Fruit fly (Drosophila melanogaster): ENCODE results near the gene wor.

The wor gene

DNA sequence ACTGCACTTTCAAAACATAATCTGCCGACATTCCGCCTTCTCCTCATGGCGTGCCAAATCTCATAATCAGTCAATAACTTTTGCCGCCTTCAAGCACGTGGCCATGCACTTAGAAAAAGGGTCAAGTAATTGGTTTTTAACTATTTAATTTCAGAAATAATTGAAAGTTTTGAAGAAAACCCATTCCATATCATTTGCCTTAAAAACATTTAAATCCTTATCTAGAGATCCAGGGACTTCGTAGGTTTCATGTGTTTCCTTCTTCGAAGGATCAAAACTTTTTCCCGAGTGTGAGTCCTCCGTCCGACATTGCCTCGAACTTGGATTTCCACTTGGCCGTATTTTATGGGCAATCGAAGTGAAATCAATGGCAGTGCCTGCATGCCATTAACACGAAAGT lies 33.5 kb upstream of the wor start:
- TF ChIP-seq HLH106 (tag; optimal IDR thresholded peaks at IDR 0.05) (peak; percentile 55), fru (GFP tag; optimal IDR thresholded peaks at IDR 0.05) (peak; percentile 46), Hr78 (GFP tag; optimal IDR thresholded peaks at IDR 0.05) (no peak), Myc (optimal IDR thresholded peaks at IDR 0.05) (no peak), usp (GFP tag; optimal IDR thresholded peaks at IDR 0.05) (no peak), psq (GFP tag; optimal IDR thresholded peaks at IDR 0.05) (peak; percentile 20), Dif (GFP tag; optimal IDR thresholded peaks at IDR 0.05; ENCODE audit: partially characterized antibody) (no peak), dl (GFP tag; optimal IDR thresholded peaks at IDR 0.05; ENCODE audit: insufficient read depth in 1 of 2, partially characterized antibody in 2 of 2) (no peak), Hnf4 (GFP tag; optimal IDR thresholded peaks at IDR 0.05) (peak; percentile 26), Abd-B (GFP tag; optimal IDR thresholded peaks at IDR 0.05) (no peak), dmrt93B (GFP tag; optimal IDR thresholded peaks at IDR 0.05) (no peak), Hr83 (GFP tag; optimal IDR thresholded peaks at IDR 0.05; ENCODE audit: poor library complexity, severe bottlenecking) (no peak), br (GFP tag; optimal IDR thresholded peaks at IDR 0.05) (peak; percentile 36), sv (GFP tag; optimal IDR thresholded peaks at IDR 0.05) (no peak), tai (GFP tag; optimal IDR thresholded peaks at IDR 0.05) (no peak), OdsH (GFP tag; optimal IDR thresholded peaks at IDR 0.05) (peak; percentile 40), foxo (GFP tag; optimal IDR thresholded peaks at IDR 0.05) (peak in 1 of 2 experiments; percentile 54), ey (GFP tag; optimal IDR thresholded peaks at IDR 0.05) (peak; percentile 18), h (GFP tag; optimal IDR thresholded peaks at IDR 0.05) (peak; percentile 56), woc (GFP tag; optimal IDR thresholded peaks at IDR 0.05) (no peak), rgr (GFP tag; optimal IDR thresholded peaks at IDR 0.05) (peak; percentile 49), Sp1 (GFP tag; optimal IDR thresholded peaks at IDR 0.05) (peak; percentile 26), jim (GFP tag; optimal IDR thresholded peaks at IDR 0.05) (no peak), CG9705 (GFP tag; optimal IDR thresholded peaks at IDR 0.05) (no peak), Mio (GFP tag; optimal IDR thresholded peaks at IDR 0.05) (no peak)

DNA sequence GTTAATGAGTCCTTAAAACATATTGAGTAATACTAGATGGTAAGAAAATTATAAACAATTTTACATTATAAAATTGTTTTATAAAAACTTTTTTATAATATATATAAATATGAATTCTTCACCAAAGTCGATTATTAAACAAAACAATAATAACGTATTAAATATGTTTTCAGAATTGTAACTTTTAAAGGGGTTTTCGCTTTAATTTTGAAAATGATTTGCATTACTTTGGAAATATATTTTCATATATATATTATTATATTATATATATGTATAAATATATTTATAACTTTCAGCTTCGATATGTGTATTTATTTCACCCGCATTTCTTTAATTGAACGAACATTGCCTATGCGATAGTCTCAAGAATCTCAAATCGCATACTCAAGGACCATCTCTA lies 32.7 kb upstream of the wor start:
- TF ChIP-seq psq (GFP tag; optimal IDR thresholded peaks at IDR 0.05) (peak; percentile 29), HLH106 (tag; optimal IDR thresholded peaks at IDR 0.05) (peak; percentile 1), h (GFP tag; optimal IDR thresholded peaks at IDR 0.05) (peak; percentile 4), CG32264 (GFP tag; optimal IDR thresholded peaks at IDR 0.05) (no peak), Mio (GFP tag; optimal IDR thresholded peaks at IDR 0.05) (no peak), Hr78 (GFP tag; optimal IDR thresholded peaks at IDR 0.05) (no peak), dmrt93B (GFP tag; optimal IDR thresholded peaks at IDR 0.05) (peak; percentile 7), Sp1 (GFP tag; optimal IDR thresholded peaks at IDR 0.05) (peak; percentile 31)

DNA sequence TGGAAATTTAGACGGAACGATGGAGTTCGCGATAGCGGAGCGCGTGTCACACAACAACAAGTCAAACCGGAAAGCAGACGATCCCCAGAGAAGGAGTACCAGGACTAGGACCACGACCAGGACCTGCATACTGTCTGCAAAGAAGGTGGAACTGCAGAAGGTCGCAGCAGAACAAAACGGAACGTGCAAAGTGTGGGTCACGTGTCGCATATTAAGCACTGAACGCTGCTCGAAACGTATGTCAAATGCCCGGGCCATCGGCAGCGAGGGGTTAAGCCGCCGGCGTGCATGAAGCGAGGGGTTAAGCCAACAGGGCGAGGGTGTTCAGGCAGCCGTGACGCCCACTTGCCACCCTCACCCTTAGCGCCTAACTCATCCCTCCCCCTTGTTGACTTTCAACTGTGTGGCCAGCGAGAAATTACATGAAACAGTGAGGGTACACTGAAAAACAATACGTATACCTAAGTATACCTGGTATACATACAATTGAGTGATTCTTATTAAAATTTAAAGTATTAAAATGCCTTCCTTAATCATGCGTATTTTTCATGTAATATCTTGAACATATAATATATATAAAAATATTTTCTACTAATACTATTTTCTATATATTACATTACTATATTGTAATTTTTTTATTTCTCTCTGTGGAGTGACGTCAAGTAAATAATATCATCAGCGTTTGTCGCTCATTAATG lies 16.6 kb upstream of the wor start:
- TF ChIP-seq usp (GFP tag; optimal IDR thresholded peaks at IDR 0.05) (no peak), foxo (GFP tag; optimal IDR thresholded peaks at IDR 0.05) (peak in 1 of 2 experiments; percentile 6), HLH106 (tag; optimal IDR thresholded peaks at IDR 0.05) (peak; percentile 5), Abd-B (GFP tag; optimal IDR thresholded peaks at IDR 0.05) (no peak), Sp1 (GFP tag; optimal IDR thresholded peaks at IDR 0.05) (peak; percentile 18), OdsH (GFP tag; optimal IDR thresholded peaks at IDR 0.05) (peak; percentile 4), psq (GFP tag; optimal IDR thresholded peaks at IDR 0.05) (peak; percentile 4), tai (GFP tag; optimal IDR thresholded peaks at IDR 0.05) (no peak)

DNA sequence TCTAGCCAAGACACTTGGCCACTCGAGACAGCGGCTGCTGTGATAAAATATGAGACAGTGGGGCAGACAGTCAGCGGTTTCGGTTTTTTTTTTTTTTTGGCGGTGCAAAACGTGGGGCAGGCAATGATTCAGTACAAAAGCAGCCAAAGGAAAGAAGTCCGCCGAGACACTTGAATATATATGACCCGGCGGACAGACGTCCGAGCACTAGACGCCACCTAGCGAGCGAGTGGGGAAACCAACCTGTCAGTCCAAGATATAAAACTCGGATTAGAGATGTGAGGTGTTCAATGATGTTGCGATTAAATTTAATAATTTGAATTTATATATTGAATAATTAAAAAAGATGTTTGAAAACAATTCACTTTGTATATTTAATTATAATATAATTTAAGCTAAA lies 13.6 kb upstream of the wor start:
- TF ChIP-seq fru (GFP tag; optimal IDR thresholded peaks at IDR 0.05): no peak
- TF ChIP-seq CG32264 (GFP tag; optimal IDR thresholded peaks at IDR 0.05): no peak
- no peak for TF ChIP-seq Hr78 (GFP tag; optimal IDR thresholded peaks at IDR 0.05)
- TF ChIP-seq OdsH (GFP tag; optimal IDR thresholded peaks at IDR 0.05): no peak
- TF ChIP-seq lola (GFP tag; optimal IDR thresholded peaks at IDR 0.05): no peak
- TF ChIP-seq Hnf4 (GFP tag; optimal IDR thresholded peaks at IDR 0.05): no peak
- TF ChIP-seq usp (GFP tag; optimal IDR thresholded peaks at IDR 0.05): no peak
- no peak for TF ChIP-seq sv (GFP tag; optimal IDR thresholded peaks at IDR 0.05)
- no peak for TF ChIP-seq HLH106 (tag; optimal IDR thresholded peaks at IDR 0.05)
- TF ChIP-seq br (GFP tag; optimal IDR thresholded peaks at IDR 0.05): no peak
- no peak for TF ChIP-seq Dfd (GFP tag; optimal IDR thresholded peaks at IDR 0.05)
- TF ChIP-seq N (GFP tag; optimal IDR thresholded peaks at IDR 0.05): no peak
- no peak for TF ChIP-seq Jra (GFP tag; optimal IDR thresholded peaks at IDR 0.05)
- no peak for TF ChIP-seq Abd-B (GFP tag; optimal IDR thresholded peaks at IDR 0.05)
- no peak for TF ChIP-seq ey (GFP tag; optimal IDR thresholded peaks at IDR 0.05)
- TF ChIP-seq tai (GFP tag; optimal IDR thresholded peaks at IDR 0.05): no peak
- TF ChIP-seq h (GFP tag; optimal IDR thresholded peaks at IDR 0.05): no peak
- no peak for TF ChIP-seq pan (optimal IDR thresholded peaks at IDR 0.05)
- no peak for TF ChIP-seq woc (GFP tag; optimal IDR thresholded peaks at IDR 0.05)

Data from whole organism, wandering third instar larva.